Worm (Caenorhabditis elegans): ENCODE measurements around the gene ced-8.
"Not testable (repeated sequence)": the region's sequence is repeated elsewhere in the genome, so short reads cannot be mapped to it uniquely, and the experiment has no call there.

Gene ced-8

DNA sequence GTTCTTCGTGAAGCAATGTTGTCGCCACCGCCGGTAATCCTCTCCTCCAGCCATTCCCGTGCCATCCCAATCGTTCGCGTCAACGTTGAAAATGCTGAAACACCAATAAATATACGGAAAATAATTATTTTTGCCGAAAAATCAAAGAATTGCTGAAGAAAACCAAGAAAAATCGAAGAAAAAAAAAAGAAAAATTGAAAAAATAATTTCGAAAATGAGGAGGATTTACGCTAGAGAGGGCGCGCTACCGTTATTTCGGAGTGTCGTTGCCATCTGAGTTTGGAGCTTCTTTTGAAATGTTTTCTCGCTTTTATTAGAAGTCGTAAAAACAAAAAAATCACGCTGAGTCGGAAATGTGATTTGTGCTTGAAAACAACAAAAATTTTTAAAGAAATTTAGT is 6.0 kb downstream of the ced-8 start, which contains the start of gene F08F1.9:
Gene F08F1.9, minus strand, starts transcription at position 101 of the 400 bp plus-strand sequence.
- TF ChIP-seq spr-3 (GFP tag; optimal IDR thresholded peaks at IDR 0.05); tag-97 (GFP tag; IDR thresholded peaks at IDR 0.05); nhr-237 (tag; optimal IDR thresholded peaks at IDR 0.05): not testable (repeated sequence)

DNA sequence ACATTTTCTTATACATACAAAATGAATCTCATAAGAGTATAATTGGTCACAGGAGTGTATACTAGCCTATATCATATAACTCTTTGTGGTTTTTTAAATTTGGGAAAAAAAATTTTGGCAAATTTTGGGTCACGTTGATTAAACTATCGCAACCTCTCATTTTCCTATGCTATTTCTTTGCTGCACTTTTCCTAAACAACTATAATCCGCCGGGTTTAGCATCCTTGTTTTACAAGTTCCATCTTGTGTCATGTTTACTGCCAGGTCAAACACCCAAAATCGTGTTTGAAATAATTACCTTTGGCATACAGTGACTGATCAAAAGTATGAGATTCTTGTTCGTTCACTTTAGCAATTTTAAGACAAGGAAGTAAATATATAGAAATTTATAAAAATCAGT is 8.5 kb downstream of the ced-8 start, which contains the start of gene sulp-3:
Gene sulp-3, minus strand, starts transcription at position 101 of the 400 bp plus-strand sequence.
- TF ChIP-seq hif-1 (tag; optimal IDR thresholded peaks at IDR 0.05) (no peak), lin-1 (GFP tag; IDR thresholded peaks at IDR 0.05) (no peak), daf-12 (tag; optimal IDR thresholded peaks at IDR 0.05) (no peak)

DNA sequence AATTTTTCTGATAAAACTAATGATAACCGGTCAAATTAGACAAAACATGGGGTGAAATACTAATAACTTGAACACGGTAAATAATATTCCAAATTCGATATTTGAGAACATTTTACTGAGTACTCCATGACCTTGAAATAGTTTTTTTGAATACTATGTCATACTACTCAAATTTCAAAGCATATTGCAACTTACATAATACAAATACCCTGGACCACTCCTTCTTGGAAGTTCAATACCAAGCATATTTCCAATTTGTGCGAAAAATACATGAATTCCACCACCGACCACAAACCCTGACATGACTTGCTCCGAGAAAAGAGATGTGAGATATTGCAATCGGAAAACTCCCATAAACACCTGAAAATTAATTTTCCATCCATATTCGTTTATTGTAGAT is 9.9 kb downstream of the ced-8 start:
- TF ChIP-seq unc-62 (GFP tag; optimal IDR thresholded peaks at IDR 0.05 in 1 of 2) (peak in 1 of 2 experiments; percentile 91), unc-62 (tag; optimal IDR thresholded peaks at IDR 0.05) (no peak), dmd-6 (GFP tag; IDR thresholded peaks at IDR 0.05) (no peak)

DNA sequence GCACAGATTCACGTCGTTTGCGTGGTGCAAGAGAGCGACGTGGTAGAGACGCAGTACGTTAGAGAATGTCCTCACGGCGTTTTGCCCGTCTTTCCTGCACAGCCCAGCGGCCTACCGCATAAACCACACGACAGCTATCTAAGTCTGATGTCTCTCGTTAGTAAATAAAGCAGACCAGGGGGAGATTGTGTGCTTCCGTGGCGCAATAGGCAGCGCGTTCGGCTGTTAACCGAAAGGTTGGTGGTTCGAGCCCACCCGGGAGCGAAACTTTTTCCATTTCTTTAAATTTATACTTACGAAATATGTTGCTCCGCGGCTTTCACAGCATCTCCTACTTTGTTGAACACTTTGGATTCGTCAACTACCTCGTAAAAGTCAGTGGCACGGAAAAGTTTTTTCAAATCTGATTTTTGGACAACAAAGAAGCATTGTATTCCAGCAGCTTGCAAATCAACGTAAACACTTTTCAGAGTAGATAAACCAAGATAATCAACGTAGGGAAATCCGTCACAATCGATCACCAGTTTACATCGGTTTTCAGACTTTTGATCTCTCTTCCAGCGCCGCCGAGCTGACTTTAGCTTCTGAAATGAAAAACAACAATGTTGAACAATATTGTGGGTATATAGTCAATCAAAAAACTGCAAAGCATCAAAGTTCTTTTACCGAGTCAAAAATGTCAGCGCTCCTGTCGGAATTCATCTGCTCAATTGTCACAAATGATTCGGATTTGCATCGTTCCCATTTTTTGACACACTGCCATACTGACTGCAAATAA is 12.2 kb downstream of the ced-8 start:
- peak; percentile 88 for TF ChIP-seq Y105C5A.15 (GFP tag; IDR thresholded peaks at IDR 0.05)
- peak in 1 of 2 experiments; percentile 90 for TF ChIP-seq unc-62 (GFP tag; optimal IDR thresholded peaks at IDR 0.05 in 1 of 2)
- TF ChIP-seq unc-62 (tag; optimal IDR thresholded peaks at IDR 0.05): no peak
- peak; percentile 83 for TF ChIP-seq zip-2 (tag; optimal IDR thresholded peaks at IDR 0.05)
- peak; percentile 87; the same call in 1 of the 2 replicates for TF ChIP-seq mxl-2 (GFP tag; conservative IDR thresholded peaks at IDR 0.05)
- peak; percentile 95 for TF ChIP-seq T26A8.4 (GFP tag; IDR thresholded peaks at IDR 0.05)
- peak; percentile 97 for TF ChIP-seq dmd-8 (GFP tag; IDR thresholded peaks at IDR 0.05)
- no peak for TF ChIP-seq ceh-82 (tag; optimal IDR thresholded peaks at IDR 0.05)
- TF ChIP-seq aly-2 (tag; optimal IDR thresholded peaks at IDR 0.05): no peak
- no peak for TF ChIP-seq daf-12 (tag; optimal IDR thresholded peaks at IDR 0.05)
- TF ChIP-seq nhr-77 (tag; optimal IDR thresholded peaks at IDR 0.05): peak; percentile 91
- TF ChIP-seq unc-39 (tag; optimal IDR thresholded peaks at IDR 0.05): no peak
- peak; percentile 95 for TF ChIP-seq rbr-2 (tag; optimal IDR thresholded peaks at IDR 0.05)
- TF ChIP-seq F49E8.2 (tag; optimal IDR thresholded peaks at IDR 0.05; ENCODE audit: borderline replicate concordance): peak; percentile 79
- TF ChIP-seq nhr-41 (GFP tag; IDR thresholded peaks at IDR 0.05): peak; percentile 89
- peak; percentile 95 for TF ChIP-seq daf-19 (GFP tag; conservative IDR thresholded peaks at IDR 0.05)
- TF ChIP-seq ama-1 (optimal IDR thresholded peaks at IDR 0.05): no peak
- TF ChIP-seq duxl-1 (tag; optimal IDR thresholded peaks at IDR 0.05; ENCODE audit: poor library complexity): peak; percentile 93
- peak; percentile 85 to 88 for TF ChIP-seq mdl-1 (tag; optimal IDR thresholded peaks at IDR 0.05)
- TF ChIP-seq cey-2 (tag; optimal IDR thresholded peaks at IDR 0.05; ENCODE audit: borderline replicate concordance, insufficient read depth): no peak
- peak; percentile 93 for TF ChIP-seq gei-8 (GFP tag; optimal IDR thresholded peaks at IDR 0.05)
- TF ChIP-seq nhr-102 (tag; optimal IDR thresholded peaks at IDR 0.05): peak; percentile 90
- TF ChIP-seq spr-1 (tag; optimal IDR thresholded peaks at IDR 0.05): peak; percentile 87
- TF ChIP-seq tra-1 (GFP tag; IDR thresholded peaks at IDR 0.05): peak; percentile 98
- peak; percentile 99 for TF ChIP-seq hmg-1.1 (GFP tag; IDR thresholded peaks at IDR 0.05)
- TF ChIP-seq skn-1 (tag; optimal IDR thresholded peaks at IDR 0.05): no peak
- peak; percentile 90 for TF ChIP-seq Y48G9A.11 (GFP tag; IDR thresholded peaks at IDR 0.05)
- peak; percentile 97 for TF ChIP-seq Y75B8A.6 (GFP tag; IDR thresholded peaks at IDR 0.05)
- peak; percentile 94 for TF ChIP-seq ceh-44 (GFP tag; IDR thresholded peaks at IDR 0.05)
- peak; percentile 93 for TF ChIP-seq dmd-6 (GFP tag; IDR thresholded peaks at IDR 0.05)
- no peak for TF ChIP-seq lin-15B (tag; optimal IDR thresholded peaks at IDR 0.05)
- TF ChIP-seq lim-7 (GFP tag; IDR thresholded peaks at IDR 0.05): peak; percentile 99
- TF ChIP-seq nhr-48 (tag; optimal IDR thresholded peaks at IDR 0.05): peak; percentile 88
- TF ChIP-seq R02D3.7 (tag; optimal IDR thresholded peaks at IDR 0.05): no peak
- peak; percentile 24 for TF ChIP-seq zag-1 (tag; optimal IDR thresholded peaks at IDR 0.05)
- TF ChIP-seq F10B5.3 (tag; optimal IDR thresholded peaks at IDR 0.05): peak; percentile 82
- TF ChIP-seq mep-1 (tag; optimal IDR thresholded peaks at IDR 0.05): peak; percentile 95
- peak; percentile 75; the same call in 1 of the 2 replicates for TF ChIP-seq set-16 (GFP tag; IDR thresholded peaks at IDR 0.05)

Data from whole organism, L4 larva.